Worm (Caenorhabditis elegans) whole organism, L4 larva: ENCODE data around the gene hda-5.

Source experiments
- ctbp-1 ChIP-seq: fragments of 200-800 bp; sonication (Bioruptor generic); IDR thresholded peaks from 2 replicates; pipeline ENCODE4 v1.3.6; 2022; ENCODE audit warnings: missing genetic modification reagents, missing genetic modification characterization, missing compliant biosample characterization
- fos-1 ChIP-seq: fragments of 150-350 bp; optimal IDR thresholded peaks from 2 replicates; lab custom pipeline; 2014; ENCODE audit warnings: missing biosample characterization, missing genetic modification characterization
- lir-3 ChIP-seq: sonication (generic microtip); optimal IDR thresholded peaks from 2 replicates; lab custom pipeline; 2016; ENCODE audit warnings: mild to moderate bottlenecking, missing genetic modification characterization, missing compliant biosample characterization
- madf-5 ChIP-seq, 2 experiments: fragments of 200-800 bp; sonication (Bioruptor generic); IDR thresholded peaks; 2 replicates each; pipeline ENCODE4 v1.3.6; 2022; ENCODE audit warnings: missing compliant biosample characterization in 2 of 2, missing genetic modification characterization in 2 of 2
- mdl-1 ChIP-seq, 2 experiments: fragments of 150-350 bp in 1 of 2; sonication (generic microtip) in 1 of 2; optimal IDR thresholded peaks; 2 replicates each; lab custom pipeline; 2014 to 2017; ENCODE audit warnings: missing biosample characterization in 2 of 2, missing genetic modification characterization in 2 of 2

ce11 chrII:11823566-11824308 is 24.9 kb downstream of the hda-5 start, which contains the start of gene Y6D1A.1:
- TF ChIP-seq ctbp-1 (GFP tag; lab: Robert Waterston, UW) (no peak), fos-1 (tag; lab: Kevin White, UChicago) (no peak), mdl-1 (tag; optimal IDR thresholded peaks at IDR 0.05; lab: Kevin White, UChicago) (no peak), madf-5 (GFP tag; IDR thresholded peaks at IDR 0.05; lab: Robert Waterston, UW) (no peak), lir-3 (tag; lab: Kevin White, UChicago) (no peak)
